Worm (Caenorhabditis elegans): ENCODE measurements around the gene idpp-12.

- TF ChIP-seq ceh-16 (tag; optimal IDR thresholded peaks at IDR 0.05) (no peak), nhr-28 (tag; optimal IDR thresholded peaks at IDR 0.05) (no peak), nhr-237 (tag; optimal IDR thresholded peaks at IDR 0.05) (no peak), fos-1 (tag; optimal IDR thresholded peaks at IDR 0.05) (no peak), jun-1 (tag; optimal IDR thresholded peaks at IDR 0.05) (no peak), zag-1 (tag; optimal IDR thresholded peaks at IDR 0.05) (no peak)
Observed at ce11 chrIV:3352019-3352418, 48.2 kb downstream of the idpp-12 start.

All from whole organism, L3 larva.